Fruit fly (Drosophila melanogaster): ENCODE measurements around the gene Gyc88E.

DNA sequence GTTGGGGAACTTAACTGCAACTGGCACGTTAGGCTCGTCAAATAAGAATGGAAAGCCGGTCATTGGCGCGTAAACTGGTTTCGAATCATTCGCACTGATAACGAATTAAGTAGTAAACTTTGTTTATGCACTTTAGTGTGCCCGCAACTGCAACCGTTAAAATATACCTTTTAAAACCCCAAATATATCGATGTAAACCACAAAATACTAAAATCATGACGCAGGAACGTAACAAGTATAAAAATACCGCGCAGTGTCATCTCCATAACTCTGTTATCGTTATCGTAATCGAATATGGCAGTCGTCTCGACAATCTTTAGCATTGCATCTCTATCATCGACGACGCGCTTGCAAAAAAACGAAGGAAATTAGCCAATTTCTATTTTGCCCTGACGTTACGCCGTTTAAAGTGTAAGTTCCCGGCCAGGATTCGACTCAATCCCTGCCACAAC is 75.1 kb downstream of the Gyc88E start, which contains the start of the genes CG31344 and Caf1-55:
- no peak for TF ChIP-seq usp (GFP tag; optimal IDR thresholded peaks at IDR 0.05)
- no peak for TF ChIP-seq CG8478 (optimal IDR thresholded peaks at IDR 0.05)
